ENCODE assay signal across 1 fruit fly cellular context in genomic region chrX:18379791-18380190, dm6.
TF ChIP-seq lines count a peak whose summit lies in the region.

TSS of gene por (minus strand) at chrX:18379854.
TSS of gene CG6179 (plus strand) at chrX:18380082.

TF ChIP-seq in whole organism, embryonic, 481 proteins besides CTCF, POLR2A, EP300 and RAD21 (continued from another document):
- TF ChIP-seq odd (GFP tag; optimal IDR thresholded peaks at IDR 0.05; lab: Kevin White, UChicago) (no peak), CG13624 (GFP tag; optimal IDR thresholded peaks at IDR 0.05; lab: Kevin White, UChicago) (no peak), Lhr (GFP tag; optimal IDR thresholded peaks at IDR 0.05; lab: Kevin White, UChicago) (no peak), nmo (GFP tag; optimal IDR thresholded peaks at IDR 0.05; lab: Kevin White, UChicago) (peak; percentile 28), CG18262 (tag; optimal IDR thresholded peaks at IDR 0.05; lab: Kevin White, UChicago) (no peak), nom (GFP tag; optimal IDR thresholded peaks at IDR 0.05; lab: Kevin White, UChicago) (no peak), yki (optimal IDR thresholded peaks at IDR 0.05; lab: Kevin White, UChicago) (no peak), fu2 (GFP tag; optimal IDR thresholded peaks at IDR 0.05; lab: Kevin White, UChicago) (no peak), BEAF-32 (GFP tag; optimal IDR thresholded peaks at IDR 0.05; lab: Kevin White, UChicago) (peak; percentile 29), eyg (GFP tag; optimal IDR thresholded peaks at IDR 0.05; lab: Kevin White, UChicago) (no peak), TFAM (GFP tag; optimal IDR thresholded peaks at IDR 0.05; lab: Kevin White, UChicago) (no peak), CG6689 (GFP tag; IDR thresholded peaks at IDR 0.05; lab: Robert Waterston, UW) (no peak), gem (tag; optimal IDR thresholded peaks at IDR 0.05; lab: Kevin White, UChicago) (no peak), Scr (GFP tag; IDR thresholded peaks at IDR 0.05; lab: Robert Waterston, UW; ENCODE audit: partially characterized antibody) (no peak), CG4424 (GFP tag; optimal IDR thresholded peaks at IDR 0.05; lab: Kevin White, UChicago) (no peak), sqz (GFP tag; optimal IDR thresholded peaks at IDR 0.05; lab: Kevin White, UChicago) (no peak), Camta (GFP tag; optimal IDR thresholded peaks at IDR 0.05; lab: Kevin White, UChicago) (no peak), Mad (GFP tag; optimal IDR thresholded peaks at IDR 0.05; lab: Kevin White, UChicago) (no peak), CG17186 (GFP tag; optimal IDR thresholded peaks at IDR 0.05; lab: Kevin White, UChicago) (peak; percentile 43), Blimp-1 (GFP tag; optimal IDR thresholded peaks at IDR 0.05; lab: Kevin White, UChicago) (no peak), ssp (GFP tag; IDR thresholded peaks at IDR 0.05; lab: Robert Waterston, UW) (no peak), vnd (GFP tag; IDR thresholded peaks at IDR 0.05; lab: Robert Waterston, UW; ENCODE audit: partially characterized antibody) (no peak), MBD-R2 (GFP tag; IDR thresholded peaks at IDR 0.05; lab: Robert Waterston, UW) (peak; percentile 60), CG16813 (GFP tag; IDR thresholded peaks at IDR 0.05; lab: Robert Waterston, UW; ENCODE audit: partially characterized antibody) (no peak), Hr78 (GFP tag; optimal IDR thresholded peaks at IDR 0.05; lab: Kevin White, UChicago) (no peak)
